Fruit fly (Drosophila melanogaster) whole organism, embryonic: Measurements from ENCODE around the gene Bili.

ENCODE experiments used
- ATbp ChIP-seq: fragments of 200-800 bp; sonication (Bioruptor generic); optimal IDR thresholded peaks from 2 replicates; lab custom pipeline; 2017; ENCODE audit warnings: missing biosample characterization, mild to moderate bottlenecking, missing genetic modification characterization, missing genetic modification reagents
- Ada2b ChIP-seq: fragments of 200-800 bp; sonication (Bioruptor generic); IDR thresholded peaks from 2 replicates; pipeline ENCODE4 v1.3.6; 2022; ENCODE audit warnings: missing biosample characterization, missing genetic modification characterization
- C15 ChIP-seq: fragments of 200-800 bp; sonication (Bioruptor generic); IDR thresholded peaks from 3 replicates; pipeline ENCODE4 v1.3.6; 2022; ENCODE audit warnings: missing biosample characterization, missing genetic modification characterization
- CG10321 ChIP-seq: fragments of 200-800 bp; sonication (Bioruptor generic); IDR thresholded peaks from 2 replicates; pipeline ENCODE4 v1.3.6; 2022; ENCODE audit warnings: missing biosample characterization, missing genetic modification characterization
- CG10366 ChIP-seq: fragments of 200-800 bp; sonication (Bioruptor generic); IDR thresholded peaks from 2 replicates; pipeline ENCODE4 v1.3.6; 2022; ENCODE audit warnings: missing biosample characterization, missing genetic modification characterization
- CG12659 ChIP-seq: fragments of 200-800 bp; sonication (Bioruptor generic); optimal IDR thresholded peaks from 3 replicates; lab custom pipeline; 2017; ENCODE audit warnings: mild to moderate bottlenecking, missing biosample characterization, missing genetic modification reagents, missing genetic modification characterization
- CG13296 ChIP-seq: fragments of 200-800 bp; sonication (Bioruptor generic); optimal IDR thresholded peaks from 3 replicates; lab custom pipeline; 2018; ENCODE audit warnings: missing biosample characterization, mild to moderate bottlenecking, missing genetic modification characterization
- CG13775 ChIP-seq: fragments of 200-800 bp; sonication (Bioruptor generic); optimal IDR thresholded peaks from 3 replicates; lab custom pipeline; 2017; ENCODE audit warnings: missing biosample characterization, mild to moderate bottlenecking, missing genetic modification characterization
- CG13894 ChIP-seq: fragments of 200-800 bp; sonication (Bioruptor generic); optimal IDR thresholded peaks from 3 replicates; lab custom pipeline; 2018; ENCODE audit warnings: missing biosample characterization, mild to moderate bottlenecking, missing genetic modification characterization, moderate library complexity
- CG15073 ChIP-seq: fragments of 200-800 bp; sonication (Bioruptor generic); optimal IDR thresholded peaks from 2 replicates; lab custom pipeline; 2016; ENCODE audit warnings: missing biosample characterization, missing genetic modification characterization
- CG16863 ChIP-seq: fragments of 200-800 bp; sonication (Bioruptor generic); optimal IDR thresholded peaks from 3 replicates; lab custom pipeline; 2016; ENCODE audit warnings: missing biosample characterization, missing genetic modification characterization
- CG1792 ChIP-seq: fragments of 200-800 bp; sonication (Bioruptor generic); optimal IDR thresholded peaks from 2 replicates; lab custom pipeline; 2016; ENCODE audit warnings: missing biosample characterization, missing genetic modification characterization
- CG2889 ChIP-seq: fragments of 200-800 bp; sonication (Bioruptor generic); IDR thresholded peaks from 3 replicates; pipeline ENCODE4 v1.3.6; 2022; ENCODE audit warnings: missing biosample characterization, missing genetic modification characterization
- CG30403 ChIP-seq: fragments of 200-800 bp; sonication (Bioruptor generic); optimal IDR thresholded peaks from 3 replicates; lab custom pipeline; 2016; ENCODE audit warnings: missing biosample characterization, missing genetic modification characterization
- CG31224 ChIP-seq: fragments of 200-800 bp; sonication (Bioruptor generic); IDR thresholded peaks from 2 replicates; pipeline ENCODE4 v1.3.6; 2022; ENCODE audit warnings: missing biosample characterization, missing genetic modification characterization
- CG31441 ChIP-seq: fragments of 200-800 bp; sonication (Bioruptor generic); IDR thresholded peaks from 2 replicates; pipeline ENCODE4 v1.3.6; 2022; ENCODE audit warnings: missing biosample characterization, missing genetic modification characterization
- CG4820 ChIP-seq: fragments of 200-800 bp; sonication (Bioruptor generic); optimal IDR thresholded peaks from 3 replicates; lab custom pipeline; 2016; ENCODE audit warnings: missing biosample characterization, missing genetic modification characterization
- CG6654 ChIP-seq: fragments of 200-800 bp; sonication (Bioruptor generic); optimal IDR thresholded peaks from 2 replicates; lab custom pipeline; 2017; ENCODE audit warnings: missing biosample characterization, mild to moderate bottlenecking, missing genetic modification characterization
- CG7745 ChIP-seq: fragments of 200-800 bp; sonication (Bioruptor generic); optimal IDR thresholded peaks from 2 replicates; lab custom pipeline; 2018; ENCODE audit warnings: missing biosample characterization, mild to moderate bottlenecking, missing genetic modification characterization, moderate library complexity
- CG7928 ChIP-seq: fragments of 200-800 bp; sonication (Bioruptor generic); optimal IDR thresholded peaks from 2 replicates; lab custom pipeline; 2017; ENCODE audit warnings: missing biosample characterization, mild to moderate bottlenecking, missing genetic modification characterization
- D ChIP-seq, 2 experiments: fragments of 200-800 bp in 1 of 2; fragments of >200 bp in 1 of 2; sonication (Bioruptor generic) in 1 of 2; optimal IDR thresholded peaks; 2 replicates in 1 of 2; 3 replicates in 1 of 2; lab custom pipeline; 2017; ENCODE audit warnings: mild to moderate bottlenecking in 1 of 2, missing biosample characterization in 1 of 2, missing genetic modification characterization in 1 of 2, missing genetic modification reagents in 1 of 2
- D19A ChIP-seq: fragments of 200-800 bp; optimal IDR thresholded peaks from 3 replicates; lab custom pipeline; 2019; ENCODE audit warnings: missing biosample characterization, mild to moderate bottlenecking, missing genetic modification characterization, moderate library complexity
- Dip2 ChIP-seq: fragments of 200-800 bp; sonication (Bioruptor generic); IDR thresholded peaks from 2 replicates; pipeline ENCODE4 v1.3.6; 2022; ENCODE audit warnings: missing biosample characterization, missing genetic modification characterization
- Dp ChIP-seq: fragments of 200-800 bp; sonication (Bioruptor generic); optimal IDR thresholded peaks from 2 replicates; lab custom pipeline; 2018; ENCODE audit warnings: missing biosample characterization, mild to moderate bottlenecking, missing genetic modification characterization, moderate library complexity
- E2f2 ChIP-seq: fragments of 200-800 bp; sonication (Bioruptor generic); IDR thresholded peaks from 2 replicates; pipeline ENCODE4 v1.3.6; 2022; ENCODE audit warnings: missing biosample characterization, missing genetic modification characterization
- Gug ChIP-seq: fragments of 200-800 bp; sonication (Bioruptor generic); IDR thresholded peaks from 4 replicates; pipeline ENCODE4 v1.3.6; 2022; ENCODE audit warnings: missing biosample characterization, missing genetic modification characterization
- Hand ChIP-seq: fragments of 200-800 bp; sonication (Bioruptor generic); optimal IDR thresholded peaks from 2 replicates; lab custom pipeline; 2017; ENCODE audit warnings: mild to moderate bottlenecking, missing biosample characterization, missing genetic modification reagents, missing genetic modification characterization
- Max ChIP-seq: fragments of 200-800 bp; sonication (Bioruptor generic); optimal IDR thresholded peaks from 2 replicates; lab custom pipeline; 2016; ENCODE audit warnings: missing biosample characterization, mild to moderate bottlenecking, missing genetic modification characterization
- Ptx1 ChIP-seq: fragments of 200-800 bp; sonication (Bioruptor generic); IDR thresholded peaks from 2 replicates; pipeline ENCODE4 v1.3.6; 2022; ENCODE audit warnings: missing biosample characterization, missing genetic modification characterization
- Rx ChIP-seq: fragments of 200-800 bp; sonication (Bioruptor generic); IDR thresholded peaks from 2 replicates; pipeline ENCODE4 v1.3.6; 2022; ENCODE audit warnings: missing biosample characterization, missing genetic modification characterization
- Sin3A ChIP-seq: fragments of >200 bp; optimal IDR thresholded peaks from 2 replicates; lab custom pipeline; 2018
- Sox100B ChIP-seq: fragments of 200-800 bp; sonication (Bioruptor generic); optimal IDR thresholded peaks from 3 replicates; lab custom pipeline; 2018; ENCODE audit warnings: missing biosample characterization, mild to moderate bottlenecking, missing genetic modification characterization
- Taf1 ChIP-seq: fragments of 200-800 bp; sonication (Bioruptor generic); IDR thresholded peaks from 2 replicates; pipeline ENCODE4 v1.3.6; 2022; ENCODE audit warnings: missing biosample characterization, missing genetic modification characterization
- ap ChIP-seq: fragments of 200-800 bp; sonication (Bioruptor generic); IDR thresholded peaks from 2 replicates; pipeline ENCODE4 v1.3.6; 2022; ENCODE audit warnings: missing biosample characterization, missing genetic modification characterization
- ara ChIP-seq: fragments of 200-800 bp; sonication (Bioruptor generic); IDR thresholded peaks from 2 replicates; pipeline ENCODE4 v1.3.6; 2022; ENCODE audit warnings: missing biosample characterization, missing genetic modification characterization
- ash1 ChIP-seq: fragments of 200-800 bp; sonication (Bioruptor generic); optimal IDR thresholded peaks from 2 replicates; lab custom pipeline; 2018; ENCODE audit warnings: missing biosample characterization, mild to moderate bottlenecking, missing genetic modification characterization
- cad ChIP-seq: fragments of >200 bp; optimal IDR thresholded peaks from 2 replicates; lab custom pipeline; 2017; ENCODE audit warnings: missing biosample characterization, missing genetic modification characterization
- crol ChIP-seq: fragments of 200-800 bp; sonication (Bioruptor generic); IDR thresholded peaks from 2 replicates; pipeline ENCODE4 v1.3.6; 2022; ENCODE audit warnings: missing biosample characterization, missing genetic modification characterization
- lab ChIP-seq: fragments of 200-800 bp; sonication (Bioruptor generic); optimal IDR thresholded peaks from 3 replicates; lab custom pipeline; 2017; ENCODE audit warnings: missing biosample characterization, missing genetic modification characterization, mild to moderate bottlenecking, moderate library complexity, missing genetic modification reagents
- pb ChIP-seq: fragments of 200-800 bp; sonication (Bioruptor generic); optimal IDR thresholded peaks from 3 replicates; lab custom pipeline; 2016; ENCODE audit warnings: missing biosample characterization, missing genetic modification characterization
- ranshi ChIP-seq: fragments of 200-800 bp; sonication (Bioruptor generic); IDR thresholded peaks from 2 replicates; pipeline ENCODE4 v1.3.6; 2022; ENCODE audit warnings: missing biosample characterization, missing genetic modification characterization
- row ChIP-seq: fragments of 200-800 bp; sonication (Bioruptor generic); IDR thresholded peaks from 3 replicates; pipeline ENCODE4 v1.3.6; 2022; ENCODE audit warnings: missing biosample characterization, missing genetic modification characterization
- scrt ChIP-seq: fragments of 200-800 bp; sonication (Bioruptor generic); optimal IDR thresholded peaks from 2 replicates; lab custom pipeline; 2018; ENCODE audit warnings: missing biosample characterization, mild to moderate bottlenecking, missing genetic modification characterization, moderate library complexity
- sisA ChIP-seq: fragments of 200-800 bp; sonication (Bioruptor generic); IDR thresholded peaks from 2 replicates; pipeline ENCODE4 v1.3.6; 2022; ENCODE audit warnings: missing biosample characterization, missing genetic modification characterization
- tll ChIP-seq, 2 experiments: fragments of 200-800 bp in 1 of 2; fragments of >200 bp in 1 of 2; sonication (Bioruptor generic) in 1 of 2; optimal IDR thresholded peaks; 2 replicates each; lab custom pipeline; 2017 to 2019; ENCODE audit warnings: missing biosample characterization in 2 of 2, missing genetic modification characterization in 2 of 2, mild to moderate bottlenecking in 1 of 2, moderate library complexity in 1 of 2
- unc-4 ChIP-seq: fragments of 200-800 bp; sonication (Bioruptor generic); IDR thresholded peaks from 2 replicates; pipeline ENCODE4 v1.3.6; 2022; ENCODE audit warnings: missing biosample characterization, missing genetic modification characterization; ENCODE audit not compliant: partially characterized antibody
- unpg ChIP-seq: fragments of 200-800 bp; sonication (Bioruptor generic); optimal IDR thresholded peaks from 3 replicates; lab custom pipeline; 2018; ENCODE audit warnings: missing biosample characterization, mild to moderate bottlenecking, missing genetic modification characterization, moderate library complexity
- wor ChIP-seq: fragments of 200-800 bp; sonication (Bioruptor generic); IDR thresholded peaks from 2 replicates; pipeline ENCODE4 v1.3.6; 2022; ENCODE audit warnings: missing biosample characterization, missing genetic modification characterization
- zen2 ChIP-seq: fragments of 200-800 bp; sonication (Bioruptor generic); IDR thresholded peaks from 3 replicates; pipeline ENCODE4 v1.3.6; 2022; ENCODE audit warnings: missing biosample characterization, missing genetic modification characterization; ENCODE audit not compliant: partially characterized antibody

Bili gene

DNA sequence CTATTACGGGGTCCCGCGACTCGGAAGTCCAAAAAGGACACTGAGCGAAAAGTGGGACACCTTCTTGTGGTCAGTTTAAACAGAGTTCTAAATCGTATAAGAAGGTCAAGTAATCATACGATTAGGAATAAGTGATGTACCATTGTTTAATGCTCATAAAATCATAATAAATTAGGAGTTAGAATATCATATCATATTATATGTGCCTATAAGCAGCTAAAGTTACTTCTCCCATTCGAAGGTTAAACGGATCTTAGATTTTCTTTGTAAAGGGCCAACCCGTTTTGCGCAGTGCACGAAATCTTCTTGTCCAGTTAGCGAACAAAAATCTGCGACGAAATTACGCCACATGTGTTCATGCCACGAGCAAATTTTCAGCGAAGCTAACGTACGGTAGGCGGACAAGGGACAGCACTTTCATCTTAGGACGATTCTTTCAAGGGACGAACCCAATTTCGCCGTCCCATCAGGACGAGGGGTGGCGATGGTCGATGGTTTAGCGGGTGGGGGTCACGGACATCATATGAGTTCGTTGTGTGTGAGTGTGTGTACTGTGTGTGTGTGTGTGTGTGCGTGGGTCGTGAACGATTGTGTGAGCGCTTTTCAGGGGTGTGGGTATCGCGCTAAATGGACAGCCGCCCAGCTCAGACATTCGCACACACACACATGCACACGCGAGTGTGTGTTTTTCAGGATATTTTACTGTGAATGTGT, 37.3 kb downstream of the Bili start (continued):
- peak; percentile 21; the same call in 1 of the 2 replicates for TF ChIP-seq E2f2
- peak; percentile 30 for TF ChIP-seq D19A (tag; lab: Kevin White, UChicago)
- TF ChIP-seq pb (GFP tag; lab: Kevin White, UChicago), result no peak
- TF ChIP-seq lab, result peak; percentile 38
- peak; percentile 11 for TF ChIP-seq CG13296 (GFP tag; lab: Kevin White, UChicago)
- no peak for TF ChIP-seq unc-4 (GFP tag; lab: Robert Waterston, UW)
- TF ChIP-seq CG1792, result no peak
- peak; percentile 21 for TF ChIP-seq CG4820 (GFP tag; lab: Kevin White, UChicago)
- TF ChIP-seq Hand (GFP tag; lab: Kevin White, UChicago), result peak; percentile 31
- no peak for TF ChIP-seq ash1 (GFP tag; lab: Kevin White, UChicago)
- no peak for TF ChIP-seq CG10321 (GFP tag; lab: Robert Waterston, UW)
- no peak for TF ChIP-seq Dip2 (GFP tag; lab: Robert Waterston, UW)
- no peak for TF ChIP-seq Sin3A (lab: Kevin White, UChicago)
- TF ChIP-seq CG30403, result peak; percentile 49
- peak; percentile 65 for TF ChIP-seq Ptx1 (GFP tag; lab: Robert Waterston, UW)
- peak; percentile 48 for TF ChIP-seq Sox100B
- no peak for TF ChIP-seq zen2
- peak; percentile 43 for TF ChIP-seq CG13775 (GFP tag; lab: Kevin White, UChicago)
- TF ChIP-seq CG10366 (GFP tag; lab: Robert Waterston, UW), result 0 out of 2 replicates have a peak, but pooled peaks have one; percentile 16
- TF ChIP-seq CG16863, result peak; percentile 11
- no peak for TF ChIP-seq ATbp (GFP tag; lab: Kevin White, UChicago)
- no peak for TF ChIP-seq Dp (GFP tag; lab: Kevin White, UChicago)
- TF ChIP-seq Taf1 (GFP tag; lab: Robert Waterston, UW), result no peak
- TF ChIP-seq sisA (GFP tag; lab: Robert Waterston, UW), result peak; percentile 45; the same call in 1 of the 2 replicates
- TF ChIP-seq unpg (GFP tag; lab: Kevin White, UChicago), result peak; percentile 13
- no peak for TF ChIP-seq tll (GFP tag; optimal IDR thresholded peaks at IDR 0.05; lab: Kevin White, UChicago)
- TF ChIP-seq row (GFP tag; lab: Robert Waterston, UW), result peak; percentile 67
- no peak for TF ChIP-seq wor (GFP tag; lab: Robert Waterston, UW)
- TF ChIP-seq ap, result no peak
- no peak; the same call in 1 of the 2 replicates for TF ChIP-seq ara (GFP tag; lab: Robert Waterston, UW)
- no peak for TF ChIP-seq Rx (GFP tag; lab: Robert Waterston, UW)
- peak; percentile 19 for TF ChIP-seq D (optimal IDR thresholded peaks at IDR 0.05; lab: Kevin White, UChicago)
- TF ChIP-seq D (GFP tag; optimal IDR thresholded peaks at IDR 0.05; lab: Kevin White, UChicago), result peak; percentile 3
- TF ChIP-seq scrt, result no peak
- TF ChIP-seq C15, result no peak
- TF ChIP-seq Gug (GFP tag; lab: Robert Waterston, UW), result no peak; the same call in 3 of the 4 replicates
- no peak for TF ChIP-seq Max (GFP tag; lab: Kevin White, UChicago)
- 0 out of 2 replicates have a peak, but pooled peaks have one; percentile 28 for TF ChIP-seq CG31224
- no peak for TF ChIP-seq CG6654 (GFP tag; lab: Kevin White, UChicago)
- TF ChIP-seq CG12659 (GFP tag; lab: Kevin White, UChicago), result peak; percentile 19
- TF ChIP-seq CG7745 (tag; lab: Kevin White, UChicago), result no peak
- no peak for TF ChIP-seq CG2889
- no peak for TF ChIP-seq cad (GFP tag; lab: Kevin White, UChicago)
- TF ChIP-seq CG7928 (GFP tag; lab: Kevin White, UChicago), result no peak
- TF ChIP-seq Ada2b (GFP tag; lab: Robert Waterston, UW), result peak; percentile 32; the same call in 1 of the 2 replicates
- TF ChIP-seq CG13894, result no peak
- peak; percentile 51; the same call in 1 of the 2 replicates for TF ChIP-seq CG31441 (GFP tag; lab: Robert Waterston, UW)
- TF ChIP-seq ranshi (GFP tag; lab: Robert Waterston, UW), result peak; percentile 44; the same call in 1 of the 2 replicates
- TF ChIP-seq CG15073 (GFP tag; lab: Kevin White, UChicago), result no peak
- TF ChIP-seq crol, result 0 out of 2 replicates have a peak, but pooled peaks have one; percentile 1
